Worm (Caenorhabditis elegans) whole organism, L4/young adult: ENCODE data around the gene F44E7.9.

Experiments
- W03F9.2 ChIP-seq: fragments of 150-350 bp; optimal IDR thresholded peaks from 2 replicates; lab custom pipeline; 2014; ENCODE audit warnings: missing biosample characterization, missing genetic modification characterization
- dao-5 ChIP-seq: sonication (generic microtip); optimal IDR thresholded peaks from 2 replicates; lab custom pipeline; 2016; ENCODE audit warnings: missing genotype, missing genetic modification characterization, moderate library complexity, missing compliant biosample characterization
- him-1 ChIP-seq: sonication (generic microtip); optimal IDR thresholded peaks from 2 replicates; lab custom pipeline; 2016; ENCODE audit warnings: missing genotype, missing genetic modification reagents, missing genetic modification characterization, missing compliant biosample characterization

DNA sequence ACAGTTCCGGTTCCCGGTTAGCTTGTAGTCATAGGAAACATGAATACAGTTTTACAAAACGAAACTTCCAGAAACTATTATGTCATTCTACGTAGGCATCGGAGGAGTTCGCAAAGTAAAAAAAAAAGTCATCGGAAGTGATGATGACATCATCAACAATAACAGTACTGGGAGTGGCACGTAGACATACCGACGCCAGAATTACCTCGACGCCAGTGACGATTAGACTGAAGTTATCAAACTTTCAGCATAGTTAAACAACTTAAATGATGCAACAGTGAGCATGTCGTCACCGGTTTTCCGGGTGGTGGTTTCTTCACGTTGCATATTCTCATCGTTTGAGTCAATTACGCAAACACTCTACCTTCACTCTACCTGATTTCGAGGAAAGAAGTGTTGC, 29.4 kb downstream of the F44E7.9 start:
- TF ChIP-seq him-1 (no peak), dao-5 (no peak), W03F9.2 (tag; lab: Kevin White, UChicago) (no peak)
